Worm (Caenorhabditis elegans): ENCODE measurements around the gene arrd-12.

DNA sequence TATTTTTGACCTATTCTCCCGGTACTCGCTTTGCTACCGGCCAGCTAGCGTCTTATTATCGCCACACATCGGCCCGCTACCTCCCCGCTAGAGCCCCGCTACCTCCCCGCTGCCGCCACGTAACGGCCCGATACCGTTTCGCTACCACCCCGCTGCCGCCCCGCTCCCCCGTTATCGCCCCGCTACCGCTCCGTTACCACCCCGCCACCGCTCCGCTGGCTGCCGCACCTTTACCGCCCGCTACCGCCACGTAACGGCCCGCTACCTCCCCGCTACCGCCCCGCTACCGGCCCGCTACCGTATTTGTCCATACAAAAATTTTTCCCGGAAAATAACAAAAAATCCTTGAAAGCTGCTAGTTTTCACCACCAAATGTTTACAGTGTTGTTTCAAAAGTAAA, 19.5 kb downstream of the arrd-12 start:
- TF ChIP-seq tbx-8 (GFP tag; optimal IDR thresholded peaks at IDR 0.05) = no peak
- TF ChIP-seq ceh-39 (tag; optimal IDR thresholded peaks at IDR 0.05) = no peak
- no peak for TF ChIP-seq lsy-2 (tag; optimal IDR thresholded peaks at IDR 0.05)
- TF ChIP-seq unc-62 (GFP tag; optimal IDR thresholded peaks at IDR 0.05) = no peak
- no peak for TF ChIP-seq unc-39 (tag; optimal IDR thresholded peaks at IDR 0.05)
- TF ChIP-seq mep-1 (tag; optimal IDR thresholded peaks at IDR 0.05) = no peak
- no peak for TF ChIP-seq ztf-11 (tag; optimal IDR thresholded peaks at IDR 0.05)
- no peak for TF ChIP-seq nhr-237 (tag; optimal IDR thresholded peaks at IDR 0.05)
